Worm (Caenorhabditis elegans) whole organism, L1 larva: ENCODE measurements around the gene pals-31.

ENCODE experiments used
- aly-2 ChIP-seq: fragments of 150-350 bp; optimal IDR thresholded peaks from 2 replicates; lab custom pipeline; 2014; ENCODE audit warnings: missing biosample characterization, missing genetic modification characterization
- lin-39 ChIP-seq: fragments of 150-350 bp; optimal IDR thresholded peaks from 2 replicates; lab custom pipeline; 2014; ENCODE audit warnings: missing biosample characterization, missing genetic modification reagents, missing genetic modification characterization
- mab-9 ChIP-seq: fragments of 200-800 bp; sonication (Bioruptor generic); IDR thresholded peaks from 2 replicates; pipeline ENCODE4 v1.3.6; 2022; ENCODE audit warnings: missing genetic modification reagents, missing genetic modification characterization, missing compliant biosample characterization
- nhr-77 ChIP-seq: fragments of 150-350 bp; optimal IDR thresholded peaks from 2 replicates; lab custom pipeline; 2014; ENCODE audit warnings: missing biosample characterization, missing genetic modification characterization
- ztf-11 ChIP-seq, 2 experiments: sonication (generic microtip); optimal IDR thresholded peaks; 2 replicates each; lab custom pipeline; 2016 to 2017; ENCODE audit warnings: missing genetic modification characterization in 2 of 2, missing biosample characterization in 1 of 2, missing compliant biosample characterization in 1 of 2

DNA sequence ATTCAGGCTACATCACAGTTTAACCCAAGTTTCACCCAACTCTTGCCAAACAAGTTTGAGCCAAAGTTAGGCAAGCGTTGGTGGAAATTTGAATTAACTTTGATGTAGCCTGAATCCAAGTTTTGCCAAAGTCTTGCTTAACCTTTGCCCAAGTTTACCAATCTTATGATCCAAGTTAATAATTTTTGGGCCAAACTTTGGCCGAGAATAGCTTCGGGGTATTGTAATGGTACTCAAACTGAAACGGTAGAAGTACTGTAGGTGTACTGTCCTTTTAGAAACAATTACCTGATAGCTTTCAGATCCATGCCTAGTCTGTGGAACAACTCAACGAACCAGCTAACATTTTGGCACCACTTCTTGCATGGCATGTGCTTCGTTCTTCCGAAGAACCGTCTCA is 36.1 kb upstream of the pals-31 start, which contains the start of gene nhr-251:
- no peak for TF ChIP-seq aly-2 (tag; lab: Kevin White, UChicago)
- no peak for TF ChIP-seq ztf-11 (tag; optimal IDR thresholded peaks at IDR 0.05; lab: Kevin White, UChicago)
- no peak for TF ChIP-seq lin-39 (tag; lab: Kevin White, UChicago)
- no peak for TF ChIP-seq nhr-77 (tag; lab: Kevin White, UChicago)
- no peak for TF ChIP-seq mab-9 (GFP tag; lab: Robert Waterston, UW)
